Worm (Caenorhabditis elegans) whole organism, young adult: ENCODE results near the gene slfl-5.

Experiments
- B0019.2 ChIP-seq: fragments of 200-800 bp; sonication (Bioruptor generic); conservative IDR thresholded peaks from 2 replicates; pipeline ENCODE4 v1.3.6; 2022; ENCODE audit warnings: missing genetic modification reagents, missing genetic modification characterization, missing compliant biosample characterization
- B0336.3 ChIP-seq: fragments of 200-800 bp; sonication (Bioruptor generic); IDR thresholded peaks from 2 replicates; pipeline ENCODE4 v1.3.6; 2022; ENCODE audit warnings: missing genetic modification characterization, missing compliant biosample characterization
- F52B5.7 ChIP-seq: sonication (generic microtip); optimal IDR thresholded peaks from 2 replicates; lab custom pipeline; 2016; ENCODE audit warnings: mild to moderate bottlenecking, missing genetic modification characterization, missing compliant biosample characterization
- F55B11.4 ChIP-seq: sonication (generic microtip); optimal IDR thresholded peaks from 2 replicates; lab custom pipeline; 2016; ENCODE audit warnings: missing compliant biosample characterization, missing genetic modification characterization, borderline replicate concordance; ENCODE audit not compliant: insufficient read depth
- T07F8.4 ChIP-seq: sonication (generic microtip); optimal IDR thresholded peaks from 2 replicates; lab custom pipeline; 2016; ENCODE audit warnings: mild to moderate bottlenecking, missing genetic modification characterization, moderate library complexity, missing compliant biosample characterization
- T26A5.8 ChIP-seq: sonication (generic microtip); optimal IDR thresholded peaks from 2 replicates; lab custom pipeline; 2016; ENCODE audit warnings: missing genetic modification characterization, missing compliant biosample characterization
- Y53F4B.3 ChIP-seq: fragments of 200-800 bp; sonication (Bioruptor generic); IDR thresholded peaks from 2 replicates; pipeline ENCODE4 v1.3.6; 2022; ENCODE audit warnings: missing genetic modification reagents, missing genetic modification characterization, missing compliant biosample characterization
- attf-3 ChIP-seq: fragments of 200-800 bp; sonication (Bioruptor generic); conservative IDR thresholded peaks from 2 replicates; pipeline ENCODE4 v1.3.6; 2022; ENCODE audit warnings: missing genetic modification reagents, missing genetic modification characterization, missing compliant biosample characterization
- attf-5 ChIP-seq: fragments of 200-800 bp; sonication (Bioruptor generic); optimal IDR thresholded peaks from 2 replicates; lab custom pipeline; 2018; ENCODE audit warnings: mild to moderate bottlenecking, missing genetic modification characterization, missing compliant biosample characterization
- bed-1 ChIP-seq: fragments of 200-800 bp; sonication (Bioruptor generic); IDR thresholded peaks from 2 replicates; pipeline ENCODE4 v1.3.6; 2022; ENCODE audit warnings: missing genetic modification reagents, missing genetic modification characterization, missing compliant biosample characterization
- bed-2 ChIP-seq: fragments of 200-800 bp; sonication (Bioruptor generic); IDR thresholded peaks from 2 replicates; pipeline ENCODE4 v1.3.6; 2022; ENCODE audit warnings: missing genetic modification reagents, missing genetic modification characterization, missing compliant biosample characterization
- cebp-1 ChIP-seq, 2 experiments: fragments of 200-800 bp in 1 of 2; sonication (Bioruptor generic) in 1 of 2; sonication (generic microtip) in 1 of 2; IDR thresholded peaks in 1 of 2; optimal IDR thresholded peaks in 1 of 2; 2 replicates each; pipeline versions ENCODE4 v1.3.6 to Lab custom; 2017 to 2022; ENCODE audit warnings: missing compliant biosample characterization in 2 of 2, missing genetic modification characterization in 2 of 2, mild to moderate bottlenecking in 1 of 2, missing genetic modification reagents in 1 of 2, moderate library complexity in 1 of 2
- ceh-27 ChIP-seq: fragments of 200-800 bp; sonication (Bioruptor generic); optimal IDR thresholded peaks from 2 replicates; lab custom pipeline; 2018; ENCODE audit warnings: mild to moderate bottlenecking, missing genetic modification characterization, moderate library complexity, missing compliant biosample characterization
- dpff-1 ChIP-seq: sonication (generic microtip); optimal IDR thresholded peaks from 2 replicates; lab custom pipeline; 2017; ENCODE audit warnings: mild to moderate bottlenecking, missing genetic modification characterization, missing compliant biosample characterization
- egl-44 ChIP-seq: fragments of 200-800 bp; sonication (Bioruptor generic); IDR thresholded peaks from 2 replicates; pipeline ENCODE4 v1.3.6; 2022; ENCODE audit warnings: missing genetic modification reagents, missing genetic modification characterization, missing compliant biosample characterization
- ekl-4 ChIP-seq: fragments of 200-800 bp; sonication (Bioruptor generic); IDR thresholded peaks from 2 replicates; pipeline ENCODE4 v1.3.6; 2022; ENCODE audit warnings: missing genetic modification reagents, missing genetic modification characterization, missing compliant biosample characterization
- gei-17 ChIP-seq: fragments of 200-800 bp; sonication (Bioruptor generic); optimal IDR thresholded peaks from 2 replicates; lab custom pipeline; 2018; ENCODE audit warnings: mild to moderate bottlenecking, missing genetic modification characterization, missing compliant biosample characterization
- hlh-12 ChIP-seq: sonication (generic microtip); optimal IDR thresholded peaks from 2 replicates; lab custom pipeline; 2016; ENCODE audit warnings: missing genetic modification characterization, missing compliant biosample characterization
- hlh-26 ChIP-seq: fragments of 200-800 bp; sonication (Bioruptor generic); conservative IDR thresholded peaks from 2 replicates; pipeline ENCODE4 v1.3.6; 2022; ENCODE audit warnings: missing genetic modification reagents, missing genetic modification characterization, missing compliant biosample characterization
- hsf-1 ChIP-seq: fragments of 200-800 bp; sonication (Bioruptor generic); IDR thresholded peaks from 2 replicates; pipeline ENCODE4 v1.3.6; 2022; ENCODE audit warnings: missing genetic modification reagents, missing genetic modification characterization, missing compliant biosample characterization
- lin-35 ChIP-seq, 3 experiments: fragments of 150-350 bp in 2 of 3; sonication (generic microtip) in 1 of 3; optimal IDR thresholded peaks; 2 replicates each; lab custom pipeline; 2014 to 2018; ENCODE audit warnings: missing biosample characterization in 3 of 3, missing genetic modification characterization in 3 of 3, missing genetic modification reagents in 3 of 3
- lir-1 ChIP-seq: fragments of 200-800 bp; sonication (Bioruptor generic); conservative IDR thresholded peaks from 2 replicates; pipeline ENCODE4 v1.3.6; 2022; ENCODE audit warnings: missing genetic modification reagents, missing genetic modification characterization, missing compliant biosample characterization
- lsl-1 ChIP-seq: fragments of 200-800 bp; sonication (Bioruptor generic); optimal IDR thresholded peaks from 2 replicates; lab custom pipeline; 2018; ENCODE audit warnings: mild to moderate bottlenecking, missing genetic modification characterization, moderate library complexity, missing compliant biosample characterization
- madf-10 ChIP-seq: sonication (generic microtip); optimal IDR thresholded peaks from 2 replicates; lab custom pipeline; 2016; ENCODE audit warnings: mild to moderate bottlenecking, missing genetic modification characterization, missing compliant biosample characterization
- mel-28 ChIP-seq: sonication (generic microtip); optimal IDR thresholded peaks from 2 replicates; lab custom pipeline; 2016; ENCODE audit warnings: borderline replicate concordance, mild to moderate bottlenecking, missing genetic modification characterization, missing compliant biosample characterization
- mxl-1 ChIP-seq: sonication (generic microtip); optimal IDR thresholded peaks from 2 replicates; lab custom pipeline; 2016; ENCODE audit warnings: missing genetic modification characterization, missing compliant biosample characterization
- nfya-2 ChIP-seq: fragments of 200-800 bp; sonication (Bioruptor generic); IDR thresholded peaks from 2 replicates; pipeline ENCODE4 v1.3.6; 2022; ENCODE audit warnings: missing genetic modification reagents, missing genetic modification characterization, missing compliant biosample characterization
- nhr-120 ChIP-seq: fragments of 200-800 bp; sonication (Bioruptor generic); IDR thresholded peaks from 2 replicates; pipeline ENCODE4 v1.3.6; 2022; ENCODE audit warnings: missing genetic modification characterization, missing compliant biosample characterization
- nhr-90 ChIP-seq: sonication (generic microtip); optimal IDR thresholded peaks from 2 replicates; lab custom pipeline; 2016; ENCODE audit warnings: missing genotype, mild to moderate bottlenecking, missing genetic modification characterization, missing compliant biosample characterization
- pbrm-1 ChIP-seq: fragments of 200-800 bp; sonication (Bioruptor generic); IDR thresholded peaks from 2 replicates; pipeline ENCODE4 v1.3.6; 2022; ENCODE audit warnings: missing genetic modification reagents, missing genetic modification characterization, missing compliant biosample characterization
- repo-1 ChIP-seq: sonication (generic microtip); optimal IDR thresholded peaks from 2 replicates; lab custom pipeline; 2017; ENCODE audit warnings: mild to moderate bottlenecking, missing genetic modification characterization, missing compliant biosample characterization
- snpc-1.1 ChIP-seq: sonication (generic microtip); optimal IDR thresholded peaks from 2 replicates; lab custom pipeline; 2017; ENCODE audit warnings: missing genetic modification characterization, mild to moderate bottlenecking, missing compliant biosample characterization, antibody characterized with exemption, moderate library complexity, missing genotype, missing genetic modification reagents; ENCODE audit not compliant: insufficient read depth
- snpc-1.3 ChIP-seq: sonication (generic microtip); optimal IDR thresholded peaks from 2 replicates; lab custom pipeline; 2017; ENCODE audit warnings: missing genetic modification characterization, mild to moderate bottlenecking, missing compliant biosample characterization, antibody characterized with exemption, moderate library complexity, missing genotype, missing genetic modification reagents; ENCODE audit not compliant: insufficient read depth
- snpc-3.4 ChIP-seq: sonication (generic microtip); optimal IDR thresholded peaks from 2 replicates; lab custom pipeline; 2017; ENCODE audit warnings: missing genetic modification characterization, mild to moderate bottlenecking, missing compliant biosample characterization, antibody characterized with exemption, moderate library complexity, missing genotype, missing genetic modification reagents
- snpc-4 ChIP-seq, 5 experiments: fragments of 150-350 bp in 1 of 5; sonication (generic microtip) in 4 of 5; optimal IDR thresholded peaks; 2 replicates each; lab custom pipeline; 2014 to 2018; ENCODE audit warnings: missing genetic modification characterization in 5 of 5, missing biosample characterization in 3 of 5, antibody characterized with exemption in 2 of 5, mild to moderate bottlenecking in 2 of 5, missing compliant biosample characterization in 2 of 5, missing genotype in 2 of 5, moderate library complexity in 2 of 5, missing genetic modification reagents in 1 of 5
- somi-1 ChIP-seq: fragments of 200-800 bp; sonication (Bioruptor generic); optimal IDR thresholded peaks from 2 replicates; lab custom pipeline; 2018; ENCODE audit warnings: mild to moderate bottlenecking, missing genetic modification characterization, missing compliant biosample characterization
- sptf-2 ChIP-seq: fragments of 200-800 bp; sonication (Bioruptor generic); optimal IDR thresholded peaks from 2 replicates; lab custom pipeline; 2018; ENCODE audit warnings: mild to moderate bottlenecking, missing genetic modification characterization, missing compliant biosample characterization
- tbx-9 ChIP-seq: sonication (generic microtip); optimal IDR thresholded peaks from 2 replicates; lab custom pipeline; 2016; ENCODE audit warnings: borderline replicate concordance, missing genetic modification characterization, inconsistent platforms, missing compliant biosample characterization
- zim-3 ChIP-seq: sonication (generic microtip); optimal IDR thresholded peaks from 2 replicates; lab custom pipeline; 2017; ENCODE audit warnings: mild to moderate bottlenecking, missing genetic modification characterization, moderate library complexity, missing compliant biosample characterization
- ztf-22 ChIP-seq: fragments of 200-800 bp; sonication (Bioruptor generic); optimal IDR thresholded peaks from 2 replicates; lab custom pipeline; 2018; ENCODE audit warnings: mild to moderate bottlenecking, missing genetic modification characterization, moderate library complexity, missing compliant biosample characterization
- ztf-26 ChIP-seq: sonication (generic microtip); optimal IDR thresholded peaks from 2 replicates; lab custom pipeline; 2017; ENCODE audit warnings: missing genetic modification characterization, missing compliant biosample characterization

The slfl-5 gene

DNA sequence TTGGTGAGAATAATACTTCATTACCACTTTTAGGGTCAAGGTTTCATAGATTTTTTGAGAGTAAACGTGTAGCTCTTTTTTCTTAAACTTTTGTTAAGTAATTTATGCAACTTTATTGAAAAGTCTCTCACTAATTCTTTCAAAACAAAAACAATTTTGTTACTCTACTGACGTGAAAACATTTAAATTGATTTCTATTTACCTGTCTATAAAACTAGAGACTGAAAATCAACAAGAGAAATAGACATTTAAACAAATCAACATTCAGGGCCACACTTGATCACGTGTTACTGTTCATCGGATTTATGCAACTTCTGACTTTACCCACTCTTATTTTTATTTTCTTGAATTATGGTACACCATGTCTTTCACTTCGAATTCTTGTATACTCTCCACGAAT, 11.6 kb upstream of the slfl-5 start, which contains the start of gene ugt-55:
Gene ugt-55 (plus strand): TSS at position 301 of the 400 bp plus-strand sequence.
- TF ChIP-seq sptf-2 (GFP tag; lab: Kevin White, UChicago) = no peak
- TF ChIP-seq hlh-26 (GFP tag; lab: Robert Waterston, UW) = no peak
- TF ChIP-seq nhr-90 (tag; lab: Kevin White, UChicago) = no peak
- TF ChIP-seq ztf-22 (GFP tag; lab: Kevin White, UChicago) = no peak
- TF ChIP-seq B0019.2 (GFP tag; lab: Robert Waterston, UW) = no peak
- TF ChIP-seq lsl-1 (GFP tag; lab: Kevin White, UChicago) = no peak
- no peak for TF ChIP-seq nfya-2 (GFP tag; lab: Robert Waterston, UW)
- TF ChIP-seq cebp-1 (GFP tag; IDR thresholded peaks at IDR 0.05; lab: Robert Waterston, UW) = no peak
- no peak for TF ChIP-seq cebp-1 (tag; optimal IDR thresholded peaks at IDR 0.05; lab: Kevin White, UChicago)
- TF ChIP-seq dpff-1 (tag; lab: Kevin White, UChicago) = no peak
- TF ChIP-seq F55B11.4 (tag; lab: Kevin White, UChicago) = no peak
- no peak for TF ChIP-seq bed-2 (GFP tag; lab: Robert Waterston, UW)

DNA sequence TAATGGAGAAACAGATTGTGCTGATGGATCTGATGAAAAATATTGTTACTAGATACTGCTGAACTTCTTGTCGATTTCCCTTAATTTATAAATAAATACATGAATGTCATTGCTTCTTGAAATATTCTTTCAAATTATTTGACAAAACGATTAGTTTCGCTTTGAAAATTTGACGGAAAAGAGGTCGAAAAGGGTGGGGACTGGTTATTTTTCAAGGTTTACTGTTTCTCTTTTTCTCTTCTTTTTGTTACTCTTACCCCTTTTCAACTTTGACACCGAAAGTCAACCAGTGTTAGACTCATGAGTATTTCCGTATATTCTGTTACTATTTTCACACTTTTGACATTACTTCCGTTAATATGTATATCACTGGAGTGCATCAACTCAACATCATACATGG, 10.5 kb upstream of the slfl-5 start, which contains the start of gene T04H1.12:
Gene T04H1.12 (plus strand): TSS at position 301 of the 400 bp plus-strand sequence.
- TF ChIP-seq repo-1 (tag; lab: Kevin White, UChicago) = no peak
- TF ChIP-seq somi-1 (GFP tag; lab: Kevin White, UChicago) = no peak
- TF ChIP-seq pbrm-1 (GFP tag; lab: Robert Waterston, UW) = no peak
- TF ChIP-seq F52B5.7 (tag; lab: Kevin White, UChicago) = no peak
- no peak for TF ChIP-seq mel-28
- TF ChIP-seq snpc-1.1 (tag; lab: Kevin White, UChicago) = no peak

ce11 chrV:12252272-12252671, 7.4 kb upstream of the slfl-5 start, which contains the start of gene lrx-1:
Gene lrx-1, plus strand, starts transcription at chrV:12252572.
- TF ChIP-seq ztf-26 (tag; lab: Kevin White, UChicago) = no peak
- TF ChIP-seq tbx-9 (tag; lab: Kevin White, UChicago) = no peak
- TF ChIP-seq T07F8.4 (tag; lab: Kevin White, UChicago) = no peak
- no peak for TF ChIP-seq snpc-4 (GFP tag; optimal IDR thresholded peaks at IDR 0.05; lab: Kevin White, UChicago)
- no peak for TF ChIP-seq snpc-4 (tag; optimal IDR thresholded peaks at IDR 0.05; lab: Kevin White, UChicago)
- TF ChIP-seq T26A5.8 (tag; lab: Kevin White, UChicago) = no peak
- no peak for TF ChIP-seq ekl-4 (GFP tag; lab: Robert Waterston, UW)
- no peak for TF ChIP-seq lin-35 (GFP tag; optimal IDR thresholded peaks at IDR 0.05; lab: Kevin White, UChicago)
- TF ChIP-seq repo-1 (tag; lab: Kevin White, UChicago) = no peak
- TF ChIP-seq B0336.3 (GFP tag; lab: Robert Waterston, UW) = no peak
- TF ChIP-seq nhr-90 (tag; lab: Kevin White, UChicago) = no peak
- TF ChIP-seq, all 124 proteins: peak for 0

ce11 chrV:12251041-12251440, 6.2 kb upstream of the slfl-5 start, which contains the start of gene T04H1.5:
Gene T04H1.5, plus strand, starts transcription at chrV:12251341.
- no peak for TF ChIP-seq lir-1
- no peak for TF ChIP-seq egl-44
- TF ChIP-seq nhr-120 = no peak
- TF ChIP-seq mel-28 = no peak
- no peak for TF ChIP-seq lsl-1 (GFP tag; lab: Kevin White, UChicago)
- no peak for TF ChIP-seq mxl-1 (tag; lab: Kevin White, UChicago)
- no peak for TF ChIP-seq B0019.2 (GFP tag; lab: Robert Waterston, UW)
- no peak for TF ChIP-seq madf-10 (tag; lab: Kevin White, UChicago)
- TF ChIP-seq zim-3 (tag; lab: Kevin White, UChicago) = no peak
- TF ChIP-seq gei-17 (GFP tag; lab: Kevin White, UChicago) = no peak
- TF ChIP-seq hsf-1 (GFP tag; lab: Robert Waterston, UW) = no peak
- TF ChIP-seq attf-5 (GFP tag; lab: Kevin White, UChicago) = no peak
- TF ChIP-seq bed-1 = no peak
- no peak for TF ChIP-seq Y53F4B.3
- no peak for TF ChIP-seq hlh-12 (tag; lab: Kevin White, UChicago)
- TF ChIP-seq attf-3 (GFP tag; lab: Robert Waterston, UW) = no peak
- no peak for TF ChIP-seq snpc-1.3 (tag; lab: Kevin White, UChicago)
- TF ChIP-seq ceh-27 (GFP tag; lab: Kevin White, UChicago) = no peak
- TF ChIP-seq snpc-3.4 (tag; lab: Kevin White, UChicago) = no peak
